Worm (Caenorhabditis elegans) whole organism, L4 larva: ENCODE measurements around the gene rnr-2.

Source experiments
- F37D6.2 ChIP-seq: sonication (generic microtip); optimal IDR thresholded peaks from 2 replicates; lab custom pipeline; 2016; ENCODE audit warnings: mild to moderate bottlenecking, missing genetic modification characterization, missing compliant biosample characterization
- F44E2.7 ChIP-seq: fragments of 200-800 bp; sonication (Bioruptor generic); IDR thresholded peaks from 2 replicates; pipeline ENCODE4 v2.1.2; 2022; ENCODE audit warnings: missing genetic modification characterization, missing compliant biosample characterization
- R02D3.7 ChIP-seq: fragments of 150-350 bp; sonication (generic microtip); optimal IDR thresholded peaks from 3 replicates; lab custom pipeline; 2014; ENCODE audit warnings: missing biosample characterization, missing genetic modification characterization
- T20F7.1 ChIP-seq: fragments of 200-800 bp; sonication (Bioruptor generic); optimal IDR thresholded peaks from 2 replicates; lab custom pipeline; 2018; ENCODE audit warnings: mild to moderate bottlenecking, missing genetic modification characterization, missing compliant biosample characterization
- T26A8.4 ChIP-seq: fragments of 200-800 bp; sonication (Bioruptor generic); IDR thresholded peaks from 2 replicates; pipeline ENCODE4 v1.3.6; 2022; ENCODE audit warnings: missing genetic modification characterization, missing compliant biosample characterization
- ZK546.5 ChIP-seq, 2 experiments: sonication (generic microtip); optimal IDR thresholded peaks; 2 replicates each; lab custom pipeline; 2017; ENCODE audit warnings: missing biosample characterization in 2 of 2, missing genetic modification characterization in 2 of 2
- aha-1 ChIP-seq: fragments of 150-350 bp; peaks from one replicate; lab custom pipeline; 2014; ENCODE audit warnings: missing biosample characterization, missing genetic modification characterization
- aly-2 ChIP-seq: sonication (generic microtip); optimal IDR thresholded peaks from 2 replicates; lab custom pipeline; 2018; ENCODE audit warnings: missing biosample characterization, missing genetic modification characterization
- arid-1 ChIP-seq: fragments of 200-800 bp; sonication (Bioruptor generic); conservative IDR thresholded peaks from 2 replicates; pipeline ENCODE4 v1.3.6; 2022; ENCODE audit warnings: missing genetic modification reagents, missing genetic modification characterization, missing compliant biosample characterization
- attf-4 ChIP-seq: sonication (generic microtip); optimal IDR thresholded peaks from 3 replicates; lab custom pipeline; 2017; ENCODE audit warnings: missing biosample characterization, missing genetic modification characterization
- ceh-28 ChIP-seq: fragments of 150-350 bp; optimal IDR thresholded peaks from 2 replicates; lab custom pipeline; 2014; ENCODE audit warnings: missing biosample characterization, missing genetic modification reagents, missing genetic modification characterization
- ceh-32 ChIP-seq: sonication (generic microtip); optimal IDR thresholded peaks from 2 replicates; lab custom pipeline; 2016; ENCODE audit warnings: mild to moderate bottlenecking, missing genetic modification characterization, missing compliant biosample characterization; ENCODE audit not compliant: poor library complexity
- ceh-82 ChIP-seq: sonication (generic microtip); optimal IDR thresholded peaks from 2 replicates; lab custom pipeline; 2017; ENCODE audit warnings: missing biosample characterization, missing genetic modification characterization
- ces-1 ChIP-seq: fragments of 150-350 bp; sonication (generic microtip); optimal IDR thresholded peaks from 4 replicates; lab custom pipeline; 2014; ENCODE audit warnings: missing biosample characterization, missing genetic modification reagents, missing genetic modification characterization
- cey-2 ChIP-seq: sonication (generic microtip); optimal IDR thresholded peaks from 3 replicates; lab custom pipeline; 2017; ENCODE audit warnings: missing genetic modification characterization, mild to moderate bottlenecking, missing compliant biosample characterization, antibody characterized with exemption, borderline replicate concordance; ENCODE audit not compliant: insufficient read depth
- ctbp-1 ChIP-seq: fragments of 200-800 bp; sonication (Bioruptor generic); IDR thresholded peaks from 2 replicates; pipeline ENCODE4 v1.3.6; 2022; ENCODE audit warnings: missing genetic modification reagents, missing genetic modification characterization, missing compliant biosample characterization
- daf-19 ChIP-seq: fragments of 200-800 bp; sonication (Bioruptor generic); conservative IDR thresholded peaks from 2 replicates; pipeline ENCODE4 v1.3.6; 2022; ENCODE audit warnings: missing genetic modification characterization, missing compliant biosample characterization
- daf-8 ChIP-seq: fragments of 200-800 bp; sonication (Bioruptor generic); IDR thresholded peaks from 2 replicates; pipeline ENCODE4 v1.3.6; 2022; ENCODE audit warnings: missing genetic modification characterization, missing compliant biosample characterization
- dmd-6 ChIP-seq: fragments of 200-800 bp; sonication (Bioruptor generic); IDR thresholded peaks from 2 replicates; pipeline ENCODE4 v1.3.6; 2022; ENCODE audit warnings: missing genetic modification reagents, missing genetic modification characterization, missing compliant biosample characterization
- egl-43 ChIP-seq: fragments of 200-800 bp; sonication (Bioruptor generic); IDR thresholded peaks from 2 replicates; pipeline ENCODE4 v1.3.6; 2022; ENCODE audit warnings: missing genetic modification reagents, missing genetic modification characterization, missing compliant biosample characterization
- hlh-11 ChIP-seq: fragments of 200-800 bp; sonication (Bioruptor generic); optimal IDR thresholded peaks from 2 replicates; lab custom pipeline; 2018; ENCODE audit warnings: mild to moderate bottlenecking, missing genetic modification characterization, missing compliant biosample characterization
- jun-1 ChIP-seq: fragments of 150-350 bp; optimal IDR thresholded peaks from 2 replicates; lab custom pipeline; 2014; ENCODE audit warnings: missing biosample characterization, missing genetic modification reagents, missing genetic modification characterization
- lin-15B ChIP-seq: fragments of 150-350 bp; sonication (generic microtip); optimal IDR thresholded peaks from 3 replicates; lab custom pipeline; 2014; ENCODE audit warnings: missing biosample characterization, missing genetic modification characterization
- lin-29 ChIP-seq: fragments of 200-800 bp; sonication (Bioruptor generic); IDR thresholded peaks from 2 replicates; pipeline ENCODE4 v1.3.6; 2022; ENCODE audit warnings: missing genetic modification reagents, missing genetic modification characterization, missing compliant biosample characterization
- lin-38 ChIP-seq: fragments of 200-800 bp; sonication (Bioruptor generic); IDR thresholded peaks from 2 replicates; pipeline ENCODE4 v1.3.6; 2022; ENCODE audit warnings: missing genetic modification reagents, missing genetic modification characterization, missing compliant biosample characterization
- lsy-2 ChIP-seq, 2 experiments: fragments of 150-350 bp in 1 of 2; sonication (generic microtip) in 1 of 2; optimal IDR thresholded peaks; 2 replicates each; lab custom pipeline; 2014 to 2017; ENCODE audit warnings: missing biosample characterization in 2 of 2, missing genetic modification characterization in 2 of 2
- madf-5 ChIP-seq, 2 experiments: fragments of 200-800 bp; sonication (Bioruptor generic); IDR thresholded peaks; 2 replicates each; pipeline ENCODE4 v1.3.6; 2022; ENCODE audit warnings: missing compliant biosample characterization in 2 of 2, missing genetic modification characterization in 2 of 2
- mdl-1 ChIP-seq, 2 experiments: fragments of 150-350 bp in 1 of 2; sonication (generic microtip) in 1 of 2; optimal IDR thresholded peaks; 2 replicates each; lab custom pipeline; 2014 to 2017; ENCODE audit warnings: missing biosample characterization in 2 of 2, missing genetic modification characterization in 2 of 2
- mxl-2 ChIP-seq: fragments of 200-800 bp; sonication (Bioruptor generic); conservative IDR thresholded peaks from 2 replicates; pipeline ENCODE4 v1.3.6; 2022; ENCODE audit warnings: missing genetic modification reagents, missing genetic modification characterization, missing compliant biosample characterization
- nhr-11 ChIP-seq: fragments of 150-350 bp; optimal IDR thresholded peaks from 2 replicates; lab custom pipeline; 2014; ENCODE audit warnings: missing biosample characterization, missing genetic modification characterization
- nhr-41 ChIP-seq: fragments of 200-800 bp; sonication (Bioruptor generic); IDR thresholded peaks from 2 replicates; pipeline ENCODE4 v1.3.6; 2022; ENCODE audit warnings: missing genetic modification reagents, missing genetic modification characterization, missing compliant biosample characterization
- nhr-42 ChIP-seq: fragments of 200-800 bp; sonication (Bioruptor generic); IDR thresholded peaks from 2 replicates; pipeline ENCODE4 v1.3.6; 2022; ENCODE audit warnings: missing genetic modification characterization, missing compliant biosample characterization
- nhr-6 ChIP-seq: fragments of 150-350 bp; optimal IDR thresholded peaks from 2 replicates; lab custom pipeline; 2014; ENCODE audit warnings: missing biosample characterization, missing genetic modification characterization
- nhr-77 ChIP-seq: fragments of 150-350 bp; optimal IDR thresholded peaks from 2 replicates; lab custom pipeline; 2014; ENCODE audit warnings: missing biosample characterization, missing genetic modification characterization
- pqm-1 ChIP-seq: sonication (generic microtip); optimal IDR thresholded peaks from 2 replicates; lab custom pipeline; 2017; ENCODE audit warnings: missing biosample characterization, missing genetic modification characterization
- snpc-4 ChIP-seq: fragments of 150-350 bp; optimal IDR thresholded peaks from 2 replicates; lab custom pipeline; 2014; ENCODE audit warnings: missing biosample characterization, missing genetic modification characterization
- zip-11 ChIP-seq: fragments of 200-800 bp; sonication (Bioruptor generic); IDR thresholded peaks from 2 replicates; pipeline ENCODE4 v1.3.6; 2022; ENCODE audit warnings: missing genetic modification characterization, missing compliant biosample characterization
- ztf-11 ChIP-seq: fragments of 150-350 bp; optimal IDR thresholded peaks from 2 replicates; lab custom pipeline; 2014; ENCODE audit warnings: missing biosample characterization, missing genetic modification characterization
- ztf-7 ChIP-seq: fragments of 150-350 bp; optimal IDR thresholded peaks from 2 replicates; lab custom pipeline; 2014; ENCODE audit warnings: missing biosample characterization, missing genetic modification characterization

rnr-2 gene

DNA sequence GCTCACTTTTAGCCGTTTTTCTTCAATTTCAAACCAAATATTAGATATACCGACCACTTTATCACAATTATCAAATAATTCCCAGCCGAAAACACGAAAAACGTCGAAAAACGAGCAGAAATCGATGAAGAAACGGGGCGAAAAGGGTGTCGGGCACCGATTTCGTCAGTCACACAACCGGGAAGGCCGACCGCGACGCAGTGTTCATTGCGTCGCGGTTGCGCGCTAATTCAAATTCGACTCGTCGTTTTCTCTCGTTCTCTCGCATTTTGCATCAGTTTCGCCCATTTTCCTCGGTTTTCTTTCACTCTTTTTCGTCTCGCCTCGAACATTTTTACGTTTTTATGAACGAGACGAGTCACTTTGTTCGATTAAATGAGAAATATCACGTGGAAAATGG is 7.2 kb downstream of the rnr-2 start (continued):
- TF ChIP-seq madf-5 (GFP tag; IDR thresholded peaks at IDR 0.05; lab: Robert Waterston, UW), result no peak
- peak; percentile 76 for TF ChIP-seq nhr-6 (tag; lab: Kevin White, UChicago)
- TF ChIP-seq ztf-11 (tag; lab: Kevin White, UChicago), result no peak
- no peak for TF ChIP-seq snpc-4 (tag; lab: Kevin White, UChicago)
- peak; percentile 46 for TF ChIP-seq F37D6.2 (tag; lab: Kevin White, UChicago)
- peak; percentile 75 for TF ChIP-seq nhr-77 (tag; lab: Kevin White, UChicago)
- TF ChIP-seq daf-19 (GFP tag; lab: Robert Waterston, UW), result no peak
- TF ChIP-seq ceh-28 (tag; lab: Kevin White, UChicago), result no peak
- peak; percentile 76 for TF ChIP-seq nhr-11
- no peak for TF ChIP-seq R02D3.7 (tag; lab: Kevin White, UChicago)
- no peak for TF ChIP-seq aly-2 (tag; lab: Kevin White, UChicago)
- no peak for TF ChIP-seq nhr-41 (GFP tag; lab: Robert Waterston, UW)
- TF ChIP-seq nhr-42 (GFP tag; lab: Robert Waterston, UW), result no peak
- peak in 1 of 2 experiments; percentile 82 for TF ChIP-seq mdl-1 (tag; optimal IDR thresholded peaks at IDR 0.05; lab: Kevin White, UChicago)
- no peak for TF ChIP-seq daf-8
- TF ChIP-seq F44E2.7, result no peak
- peak; percentile 59 for TF ChIP-seq dmd-6 (GFP tag; lab: Robert Waterston, UW)
- peak; percentile 62; the same call in 1 of the 2 replicates for TF ChIP-seq egl-43 (GFP tag; lab: Robert Waterston, UW)
- peak; percentile 70 for TF ChIP-seq hlh-11 (tag; lab: Kevin White, UChicago)
- no peak for TF ChIP-seq arid-1 (GFP tag; lab: Robert Waterston, UW)
- no peak for TF ChIP-seq ctbp-1 (GFP tag; lab: Robert Waterston, UW)
- no peak for TF ChIP-seq ceh-32 (tag; lab: Kevin White, UChicago)
- TF ChIP-seq T20F7.1 (GFP tag; lab: Kevin White, UChicago), result peak; percentile 16
- TF ChIP-seq attf-4, result no peak
- TF ChIP-seq ces-1, result no peak
- TF ChIP-seq lin-38 (GFP tag; lab: Robert Waterston, UW), result peak; percentile 31
- no peak for TF ChIP-seq ceh-82 (tag; lab: Kevin White, UChicago)
- TF ChIP-seq ztf-7, result no peak
- peak; percentile 16 for TF ChIP-seq lin-15B (tag; lab: Kevin White, UChicago)
- no peak for TF ChIP-seq mxl-2 (GFP tag; lab: Robert Waterston, UW)
- no peak for TF ChIP-seq pqm-1 (tag; lab: Kevin White, UChicago)
- TF ChIP-seq zip-11 (GFP tag; lab: Robert Waterston, UW), result no peak
- TF ChIP-seq, all 104 proteins: peak for 33

DNA sequence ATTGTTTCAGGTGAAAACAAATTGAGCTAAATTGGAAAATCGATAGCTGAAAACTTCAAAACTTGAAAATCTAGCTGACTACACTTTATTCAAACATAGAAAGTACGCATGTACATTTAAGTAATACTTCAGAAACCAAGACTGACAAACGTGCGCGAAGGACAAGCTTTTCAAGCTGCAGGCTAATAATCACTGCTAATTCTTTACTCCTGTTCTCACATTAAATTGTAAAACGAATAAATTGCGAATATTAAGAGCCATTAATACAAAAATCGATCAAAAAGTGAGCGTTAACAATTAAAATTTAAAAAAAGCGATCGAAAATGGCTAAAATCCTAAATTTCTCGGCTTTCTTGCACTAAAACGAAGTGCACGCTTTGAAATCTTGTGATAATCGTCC is 7.7 kb downstream of the rnr-2 start:
- TF ChIP-seq aha-1 (tag; lab: Kevin White, UChicago) (peak; percentile 80), cey-2 (tag; lab: Kevin White, UChicago) (no peak)
- TF ChIP-seq, all 104 proteins: peak for 1

DNA sequence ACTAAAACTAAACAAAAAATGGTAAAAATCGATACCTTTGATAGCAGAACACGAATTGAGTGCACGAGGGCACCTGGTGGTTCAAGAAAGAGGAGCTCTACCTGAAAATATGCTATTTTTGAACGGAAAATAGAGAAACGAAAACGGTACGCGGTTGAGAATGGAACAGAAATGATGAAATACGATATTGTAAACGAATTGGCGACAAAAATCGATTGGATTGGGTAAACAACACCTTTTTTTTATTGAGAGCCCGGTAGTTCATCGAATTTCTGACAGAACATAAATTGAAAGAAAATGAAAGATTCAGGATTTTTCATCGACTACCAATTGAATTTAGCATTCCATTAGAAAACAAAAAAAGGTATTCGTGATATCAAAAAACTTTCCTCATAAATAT is 8.2 kb downstream of the rnr-2 start, which contains the start of gene kin-19:
Gene kin-19 (minus strand): TSS at position 101 of the 400 bp plus-strand sequence.
- no peak for TF ChIP-seq ZK546.5 (tag; optimal IDR thresholded peaks at IDR 0.05; lab: Kevin White, UChicago)
- no peak for TF ChIP-seq jun-1
- TF ChIP-seq lsy-2 (tag; optimal IDR thresholded peaks at IDR 0.05; lab: Kevin White, UChicago), result no peak

DNA sequence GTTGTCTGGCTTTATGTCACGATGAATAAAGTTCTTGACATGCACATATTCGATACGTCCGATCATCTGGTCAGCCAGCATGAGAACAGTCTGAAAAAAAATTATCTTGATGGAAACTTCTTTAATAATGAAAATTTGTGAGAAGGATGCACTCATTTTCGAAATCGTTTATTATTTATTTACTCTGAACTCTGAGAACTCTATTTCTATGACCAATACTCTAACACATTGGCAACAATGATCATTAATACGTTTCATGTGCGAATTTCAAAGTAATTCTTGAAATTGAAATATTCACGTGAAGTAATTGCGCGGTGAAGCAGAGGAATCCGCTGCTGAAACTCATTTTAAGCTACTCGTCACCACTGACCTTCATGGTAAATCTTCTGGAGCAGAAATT is 9.1 kb downstream of the rnr-2 start:
- TF ChIP-seq egl-43 (GFP tag; lab: Robert Waterston, UW), result no peak
- TF ChIP-seq aha-1 (tag; lab: Kevin White, UChicago), result peak; percentile 92
- 0 out of 2 replicates have a peak, but pooled peaks have one; percentile 3 for TF ChIP-seq T26A8.4
- no peak for TF ChIP-seq lin-29 (GFP tag; lab: Robert Waterston, UW)
